Fruit fly (Drosophila melanogaster) whole organism, prepupa: ENCODE data around the gene CG33514.

Experiments used
- Blimp-1 ChIP-seq: fragments of 200-800 bp; sonication (Bioruptor generic); optimal IDR thresholded peaks from 3 replicates; lab custom pipeline; 2017; ENCODE audit warnings: missing biosample characterization, missing genetic modification characterization, mild to moderate bottlenecking, moderate library complexity, missing genetic modification reagents
- CG10631 ChIP-seq: fragments of 200-800 bp; sonication (Bioruptor generic); optimal IDR thresholded peaks from 2 replicates; lab custom pipeline; 2016; ENCODE audit warnings: missing biosample characterization, missing genetic modification characterization
- CG10669 ChIP-seq: fragments of 200-800 bp; sonication (Bioruptor generic); optimal IDR thresholded peaks from 3 replicates; lab custom pipeline; 2018; ENCODE audit warnings: missing biosample characterization, mild to moderate bottlenecking, missing genetic modification characterization, moderate library complexity
- CG11902 ChIP-seq: fragments of 200-800 bp; sonication (Bioruptor generic); optimal IDR thresholded peaks from 3 replicates; lab custom pipeline; 2016; ENCODE audit warnings: missing biosample characterization, missing genetic modification characterization
- CG15336 ChIP-seq: fragments of 200-800 bp; sonication (Bioruptor generic); IDR thresholded peaks from 2 replicates; pipeline ENCODE4 v1.3.6; 2022; ENCODE audit warnings: missing biosample characterization, missing genetic modification characterization
- CG1621 ChIP-seq: fragments of 200-800 bp; sonication (Bioruptor generic); optimal IDR thresholded peaks from 3 replicates; lab custom pipeline; 2018; ENCODE audit warnings: missing biosample characterization, mild to moderate bottlenecking, missing genetic modification characterization
- CG16779 ChIP-seq: fragments of 200-800 bp; sonication (Bioruptor generic); optimal IDR thresholded peaks from 3 replicates; lab custom pipeline; 2017; ENCODE audit warnings: missing biosample characterization, mild to moderate bottlenecking, missing genetic modification characterization
- CG3032 ChIP-seq: fragments of 200-800 bp; optimal IDR thresholded peaks from 2 replicates; lab custom pipeline; 2019; ENCODE audit warnings: missing biosample characterization, mild to moderate bottlenecking, missing genetic modification characterization, moderate library complexity
- CG31627 ChIP-seq: fragments of 200-800 bp; sonication (Bioruptor generic); optimal IDR thresholded peaks from 3 replicates; lab custom pipeline; 2016; ENCODE audit warnings: missing biosample characterization, missing genetic modification characterization
- CG34406 ChIP-seq: fragments of 200-800 bp; sonication (Bioruptor generic); optimal IDR thresholded peaks from 3 replicates; lab custom pipeline; 2016; ENCODE audit warnings: missing biosample characterization, missing genetic modification characterization
- CG3919 ChIP-seq: fragments of 200-800 bp; sonication (Bioruptor generic); optimal IDR thresholded peaks from 3 replicates; lab custom pipeline; 2016; ENCODE audit warnings: missing biosample characterization, missing genetic modification characterization
- CG4318 ChIP-seq: fragments of 200-800 bp; sonication (Bioruptor generic); optimal IDR thresholded peaks from 3 replicates; lab custom pipeline; 2017; ENCODE audit warnings: missing biosample characterization, mild to moderate bottlenecking, missing genetic modification characterization
- CG6163 ChIP-seq: fragments of 200-800 bp; sonication (Bioruptor generic); IDR thresholded peaks from 3 replicates; pipeline ENCODE4 v1.3.6; 2022; ENCODE audit warnings: missing biosample characterization, missing genetic modification characterization
- CG6276 ChIP-seq: fragments of 200-800 bp; sonication (Bioruptor generic); optimal IDR thresholded peaks from 2 replicates; lab custom pipeline; 2017; ENCODE audit warnings: missing biosample characterization, mild to moderate bottlenecking, missing genetic modification characterization
- CG6792 ChIP-seq: fragments of 200-800 bp; sonication (Bioruptor generic); optimal IDR thresholded peaks from 3 replicates; lab custom pipeline; 2016; ENCODE audit warnings: missing biosample characterization, missing genetic modification characterization
- CG6808 ChIP-seq: fragments of 200-800 bp; sonication (Bioruptor generic); optimal IDR thresholded peaks from 3 replicates; lab custom pipeline; 2017; ENCODE audit warnings: missing biosample characterization, missing genetic modification characterization, mild to moderate bottlenecking, moderate library complexity, missing genetic modification reagents
- CG6854 ChIP-seq: fragments of 200-800 bp; sonication (Bioruptor generic); optimal IDR thresholded peaks from 2 replicates; lab custom pipeline; 2017; ENCODE audit warnings: missing biosample characterization, mild to moderate bottlenecking, missing genetic modification characterization
- CG7368 ChIP-seq: fragments of 200-800 bp; sonication (Bioruptor generic); optimal IDR thresholded peaks from 3 replicates; lab custom pipeline; 2016; ENCODE audit warnings: missing biosample characterization, missing genetic modification characterization
- CG8119 ChIP-seq: fragments of 200-800 bp; sonication (Bioruptor generic); IDR thresholded peaks from 3 replicates; pipeline ENCODE4 v1.3.6; 2022; ENCODE audit warnings: missing biosample characterization, missing genetic modification characterization
- CG8319 ChIP-seq: fragments of 200-800 bp; sonication (Bioruptor generic); optimal IDR thresholded peaks from 3 replicates; lab custom pipeline; 2016; ENCODE audit warnings: missing biosample characterization, missing genetic modification characterization
- CG8632 ChIP-seq: fragments of 200-800 bp; sonication (Bioruptor generic); optimal IDR thresholded peaks from 3 replicates; lab custom pipeline; 2016; ENCODE audit warnings: missing biosample characterization, missing genetic modification characterization
- Eip75B ChIP-seq: fragments of 200-800 bp; sonication (Bioruptor generic); optimal IDR thresholded peaks from 3 replicates; lab custom pipeline; 2016; ENCODE audit warnings: missing biosample characterization, missing genetic modification characterization
- Eip78C ChIP-seq: fragments of 200-800 bp; sonication (Bioruptor generic); peaks from one replicate; lab custom pipeline; 2016; ENCODE audit warnings: missing biosample characterization, missing genetic modification characterization
- Gug ChIP-seq: fragments of 200-800 bp; sonication (Bioruptor generic); IDR thresholded peaks from 2 replicates; pipeline ENCODE4 v1.3.6; 2022; ENCODE audit warnings: missing biosample characterization, missing genetic modification characterization
- Hr38 ChIP-seq: sonication (Bioruptor generic); optimal IDR thresholded peaks from 2 replicates; lab custom pipeline; 2016; ENCODE audit warnings: missing biosample characterization, missing genetic modification characterization
- Hr39 ChIP-seq: fragments of 200-800 bp; sonication (Bioruptor generic); optimal IDR thresholded peaks from 2 replicates; lab custom pipeline; 2016; ENCODE audit warnings: missing biosample characterization, missing genetic modification characterization
- Hr4 ChIP-seq: fragments of 200-800 bp; sonication (Bioruptor generic); optimal IDR thresholded peaks from 3 replicates; lab custom pipeline; 2016; ENCODE audit warnings: missing biosample characterization, missing genetic modification characterization
- Lpt ChIP-seq: fragments of 200-800 bp; sonication (Bioruptor generic); optimal IDR thresholded peaks from 3 replicates; lab custom pipeline; 2016; ENCODE audit warnings: missing biosample characterization, missing genetic modification characterization
- Met ChIP-seq: fragments of 200-800 bp; sonication (Bioruptor generic); optimal IDR thresholded peaks from 3 replicates; lab custom pipeline; 2016; ENCODE audit warnings: missing biosample characterization, missing genetic modification characterization
- OdsH ChIP-seq: fragments of 200-800 bp; sonication (Bioruptor generic); optimal IDR thresholded peaks from 3 replicates; lab custom pipeline; 2016; ENCODE audit warnings: missing biosample characterization, missing genetic modification characterization
- Smox ChIP-seq: fragments of 200-800 bp; sonication (Bioruptor generic); optimal IDR thresholded peaks from 3 replicates; lab custom pipeline; 2016; ENCODE audit warnings: missing biosample characterization, missing genetic modification characterization
- Sox102F ChIP-seq: fragments of 200-800 bp; sonication (Bioruptor generic); optimal IDR thresholded peaks from 2 replicates; lab custom pipeline; 2016; ENCODE audit warnings: missing biosample characterization, mild to moderate bottlenecking, missing genetic modification characterization
- Sox14 ChIP-seq: fragments of 200-800 bp; sonication (Bioruptor generic); optimal IDR thresholded peaks from 3 replicates; lab custom pipeline; 2016; ENCODE audit warnings: missing biosample characterization, missing genetic modification characterization
- Sox15 ChIP-seq: fragments of 200-800 bp; sonication (Bioruptor generic); optimal IDR thresholded peaks from 3 replicates; lab custom pipeline; 2016; ENCODE audit warnings: missing biosample characterization, missing genetic modification characterization
- achi ChIP-seq: fragments of 200-800 bp; sonication (Bioruptor generic); optimal IDR thresholded peaks from 3 replicates; lab custom pipeline; 2016; ENCODE audit warnings: missing biosample characterization, missing genetic modification characterization
- acj6 ChIP-seq: fragments of 200-800 bp; sonication (Bioruptor generic); optimal IDR thresholded peaks from 3 replicates; lab custom pipeline; 2016; ENCODE audit warnings: missing biosample characterization, missing genetic modification characterization
- cyc ChIP-seq: fragments of 200-800 bp; sonication (Bioruptor generic); optimal IDR thresholded peaks from 3 replicates; lab custom pipeline; 2016; ENCODE audit warnings: missing biosample characterization, missing genetic modification characterization
- dac ChIP-seq: fragments of 200-800 bp; sonication (Bioruptor generic); optimal IDR thresholded peaks from 2 replicates; lab custom pipeline; 2017; ENCODE audit warnings: missing biosample characterization, mild to moderate bottlenecking, missing genetic modification characterization
- dsx ChIP-seq: fragments of 200-800 bp; optimal IDR thresholded peaks from 3 replicates; lab custom pipeline; 2019; ENCODE audit warnings: missing biosample characterization, mild to moderate bottlenecking, missing genetic modification characterization, moderate library complexity; ENCODE audit not compliant: poor library complexity, severe bottlenecking
- eg ChIP-seq: fragments of 200-800 bp; sonication (Bioruptor generic); IDR thresholded peaks from 3 replicates; pipeline ENCODE4 v1.3.6; 2022; ENCODE audit warnings: missing biosample characterization, missing genetic modification characterization
- esn ChIP-seq: fragments of 200-800 bp; sonication (Bioruptor generic); optimal IDR thresholded peaks from 2 replicates; lab custom pipeline; 2016; ENCODE audit warnings: missing biosample characterization, mild to moderate bottlenecking, missing genetic modification characterization, moderate library complexity
- fd59A ChIP-seq: fragments of 200-800 bp; sonication (Bioruptor generic); optimal IDR thresholded peaks from 2 replicates; lab custom pipeline; 2017; ENCODE audit warnings: missing biosample characterization, mild to moderate bottlenecking, missing genetic modification characterization, missing genetic modification reagents
- fkh ChIP-seq: fragments of 200-800 bp; sonication (Bioruptor generic); optimal IDR thresholded peaks from 3 replicates; lab custom pipeline; 2017; ENCODE audit warnings: missing biosample characterization, mild to moderate bottlenecking, missing genetic modification characterization, moderate library complexity
- net ChIP-seq: fragments of 200-800 bp; sonication (Bioruptor generic); optimal IDR thresholded peaks from 3 replicates; lab custom pipeline; 2016; ENCODE audit warnings: missing biosample characterization, missing genetic modification characterization
- pdm3 ChIP-seq: fragments of 200-800 bp; sonication (Bioruptor generic); optimal IDR thresholded peaks from 3 replicates; lab custom pipeline; 2016; ENCODE audit warnings: missing biosample characterization, missing genetic modification characterization
- salr ChIP-seq, 2 experiments: fragments of 200-800 bp; sonication (Bioruptor generic); optimal IDR thresholded peaks; 3 replicates each; lab custom pipeline; 2016 to 2018; ENCODE audit warnings: missing biosample characterization in 2 of 2, missing genetic modification characterization in 2 of 2, mild to moderate bottlenecking in 1 of 2
- spab ChIP-seq: fragments of 200-800 bp; sonication (Bioruptor generic); optimal IDR thresholded peaks from 2 replicates; lab custom pipeline; 2017; ENCODE audit warnings: missing biosample characterization, mild to moderate bottlenecking, missing genetic modification characterization, missing genetic modification reagents
- svp ChIP-seq: fragments of 200-800 bp; sonication (Bioruptor generic); peaks from one replicate; lab custom pipeline; 2016; ENCODE audit warnings: missing biosample characterization, missing genetic modification characterization
- vri ChIP-seq: fragments of 200-800 bp; sonication (Bioruptor generic); optimal IDR thresholded peaks from 3 replicates; lab custom pipeline; 2016; ENCODE audit warnings: missing biosample characterization, mild to moderate bottlenecking, missing genetic modification characterization

Gene CG33514

DNA sequence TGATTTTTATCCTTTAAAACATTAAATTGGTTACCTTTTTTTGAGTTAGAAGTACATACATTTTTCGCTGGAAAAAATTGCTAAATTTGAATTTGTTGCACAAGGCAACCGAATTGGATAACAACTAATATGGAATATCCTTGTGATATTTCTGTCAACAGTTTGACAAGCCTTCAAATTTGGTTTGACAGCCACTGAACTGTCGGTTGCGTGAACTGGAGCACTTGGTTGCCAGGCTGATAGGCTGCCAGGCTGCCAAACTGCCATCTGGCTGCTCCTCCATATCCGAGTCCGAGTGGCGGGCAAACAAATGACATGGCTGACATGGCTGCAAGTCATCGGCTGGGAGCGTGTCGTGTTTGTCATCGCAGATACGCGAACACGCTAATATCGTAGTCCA, 36.0 kb downstream of the CG33514 start:
- no peak for TF ChIP-seq svp (GFP tag; lab: Kevin White, UChicago)
- no peak for TF ChIP-seq Smox
- TF ChIP-seq, all 60 proteins: peak for 0

DNA sequence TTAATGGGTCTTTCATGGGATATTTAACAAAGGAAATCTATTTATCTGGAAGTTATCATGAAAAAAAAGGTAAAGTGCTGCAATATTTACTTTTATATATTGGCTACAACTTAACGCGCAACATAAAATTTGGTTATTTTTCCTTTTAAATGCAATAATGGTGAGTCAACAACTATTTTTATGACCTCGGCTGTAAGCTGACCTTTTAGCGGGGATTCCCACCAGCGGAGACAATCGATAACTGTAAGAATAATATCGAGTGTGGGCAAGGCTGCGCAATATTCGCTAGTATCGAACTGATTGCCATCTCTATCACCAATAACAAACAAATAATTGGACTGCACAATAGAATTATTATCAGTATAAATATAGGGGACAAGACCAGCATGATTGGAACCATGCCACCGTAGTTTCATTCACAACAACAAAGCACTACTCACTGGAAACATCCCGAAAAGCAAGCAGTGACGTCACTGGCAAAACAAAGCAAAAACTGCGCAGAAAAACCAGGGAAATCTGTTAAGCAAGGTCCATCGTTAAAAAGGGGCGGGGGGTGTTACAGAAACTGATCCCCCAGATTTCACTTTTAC, 38.0 kb downstream of the CG33514 start, which contains the start of gene Syx17:
Syx17 (plus strand) TSS at position 308 of the 590 bp plus-strand sequence.
- TF ChIP-seq CG34406 (GFP tag; lab: Kevin White, UChicago) (peak; percentile 36), CG4318 (GFP tag; lab: Kevin White, UChicago) (no peak), dac (GFP tag; lab: Kevin White, UChicago) (no peak), Sox15 (no peak), vri (GFP tag; lab: Kevin White, UChicago) (peak; percentile 25), eg (GFP tag; lab: Robert Waterston, UW) (peak; percentile 77), CG15336 (GFP tag; lab: Robert Waterston, UW) (peak; percentile 67), spab (GFP tag; lab: Kevin White, UChicago) (peak; percentile 23), Met (peak; percentile 31), Lpt (GFP tag; lab: Kevin White, UChicago) (peak; percentile 33), CG11902 (GFP tag; lab: Kevin White, UChicago) (peak; percentile 5), cyc (peak; percentile 55), Hr39 (GFP tag; lab: Kevin White, UChicago) (peak; percentile 65), svp (GFP tag; lab: Kevin White, UChicago) (peak; percentile 99), fkh (GFP tag; lab: Kevin White, UChicago) (peak; percentile 88), Hr38 (no peak), achi (GFP tag; lab: Kevin White, UChicago) (peak; percentile 50), CG10669 (GFP tag; lab: Kevin White, UChicago) (peak; percentile 47), CG6808 (peak; percentile 37), CG1621 (peak; percentile 33), CG10631 (peak; percentile 38), CG8119 (GFP tag; lab: Robert Waterston, UW) (peak; percentile 58; the same call in 2 of the 3 replicates), CG3032 (tag; lab: Kevin White, UChicago) (peak; percentile 28), CG7368 (GFP tag; lab: Kevin White, UChicago) (no peak), Hr4 (peak; percentile 66), Sox14 (peak; percentile 77), CG6163 (GFP tag; lab: Robert Waterston, UW) (peak; percentile 72; the same call in 2 of the 3 replicates), Eip78C (GFP tag; lab: Kevin White, UChicago) (peak; percentile 86), CG3919 (GFP tag; lab: Kevin White, UChicago) (peak; percentile 62), OdsH (GFP tag; lab: Kevin White, UChicago) (peak; percentile 57), Gug (GFP tag; lab: Robert Waterston, UW) (no peak), CG8319 (GFP tag; lab: Kevin White, UChicago) (no peak), salr (GFP tag; optimal IDR thresholded peaks at IDR 0.05; lab: Kevin White, UChicago) (no peak), fd59A (GFP tag; lab: Kevin White, UChicago) (no peak), Eip75B (GFP tag; lab: Kevin White, UChicago) (peak; percentile 63), Sox102F (GFP tag; lab: Kevin White, UChicago) (peak; percentile 39), dsx (GFP tag; lab: Kevin White, UChicago) (peak; percentile 23), CG31627 (GFP tag; lab: Kevin White, UChicago) (peak; percentile 65), Blimp-1 (GFP tag; lab: Kevin White, UChicago) (no peak), CG6792 (GFP tag; lab: Kevin White, UChicago) (no peak), Smox (peak; percentile 60), esn (GFP tag; lab: Kevin White, UChicago) (peak; percentile 61), CG16779 (tag; lab: Kevin White, UChicago) (peak; percentile 23), CG6854 (no peak), net (peak; percentile 63), acj6 (GFP tag; lab: Kevin White, UChicago) (peak; percentile 45), CG8632 (GFP tag; lab: Kevin White, UChicago) (peak; percentile 36), CG6276 (GFP tag; lab: Kevin White, UChicago) (peak; percentile 57), pdm3 (GFP tag; lab: Kevin White, UChicago) (peak; percentile 54)
